Fruit fly (Drosophila melanogaster): ENCODE measurements around the gene CG11357.

dm6 chr3L:4590051-4590450 is 48.2 kb downstream of the CG11357 start:
- TF ChIP-seq CG31627 (GFP tag; optimal IDR thresholded peaks at IDR 0.05) (no peak), lz (GFP tag; optimal IDR thresholded peaks at IDR 0.05) (no peak), CG32006 (GFP tag; optimal IDR thresholded peaks at IDR 0.05) (no peak), CG3919 (GFP tag; optimal IDR thresholded peaks at IDR 0.05) (no peak), CG11902 (GFP tag; optimal IDR thresholded peaks at IDR 0.05) (no peak), Met (GFP tag; optimal IDR thresholded peaks at IDR 0.05) (no peak), CG11294 (GFP tag; IDR thresholded peaks at IDR 0.05) (no peak), CG6276 (GFP tag; optimal IDR thresholded peaks at IDR 0.05) (no peak), acj6 (GFP tag; optimal IDR thresholded peaks at IDR 0.05) (no peak), CG8119 (GFP tag; IDR thresholded peaks at IDR 0.05) (no peak), CG4318 (GFP tag; optimal IDR thresholded peaks at IDR 0.05) (no peak), Sox102F (GFP tag; optimal IDR thresholded peaks at IDR 0.05) (no peak), CG8319 (GFP tag; optimal IDR thresholded peaks at IDR 0.05) (no peak), pdm3 (GFP tag; optimal IDR thresholded peaks at IDR 0.05) (no peak)
